Fruit fly (Drosophila melanogaster) S2 (cell line): ENCODE measurements around the gene Gyc89Da.

Experiments
- CG8478 ChIP-seq: fragments of >200 bp; optimal IDR thresholded peaks from 2 replicates; lab custom pipeline; 2018
- CTCF ChIP-seq, 2 experiments: fragments of >200 bp; optimal IDR thresholded peaks; 2 replicates each; lab custom pipeline; 2018

DNA sequence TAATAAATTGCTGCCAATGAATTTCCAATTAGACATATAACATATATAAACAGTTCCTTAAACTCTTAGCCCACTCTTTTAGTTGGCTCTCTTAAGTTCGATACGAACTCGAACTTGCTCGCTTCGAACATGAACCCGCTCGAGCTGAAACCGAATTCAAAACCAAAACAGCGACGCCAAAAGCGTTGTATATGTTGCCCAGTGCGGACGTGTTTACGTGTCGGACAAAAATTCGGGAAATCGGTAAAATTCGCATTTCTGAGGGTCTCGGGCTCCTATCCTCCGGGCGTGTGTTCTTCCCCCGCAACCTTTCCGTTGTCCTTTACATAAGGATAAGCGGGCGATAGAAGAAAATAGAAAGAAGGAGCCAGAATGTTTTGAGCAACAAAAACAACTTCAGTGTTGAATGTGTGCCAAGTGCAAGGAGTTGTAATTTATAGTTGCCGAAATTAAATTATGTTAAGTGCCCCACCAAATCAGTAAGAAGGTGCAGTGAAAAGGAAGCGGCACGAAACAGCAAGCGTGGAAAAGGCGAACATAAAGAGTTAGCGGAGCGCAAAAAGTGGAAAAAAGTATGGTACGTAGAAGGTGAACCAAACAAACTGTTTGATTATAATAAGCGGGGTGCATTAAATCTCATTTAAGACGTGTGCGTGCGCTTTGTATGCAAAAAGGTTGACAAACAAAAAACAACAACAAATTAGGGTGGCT lies 30.3 kb downstream of the Gyc89Da start, which contains the start of gene CG42342:
- no peak for TF ChIP-seq CG8478 (lab: Kevin White, UChicago)
- TF ChIP-seq CTCF (optimal IDR thresholded peaks at IDR 0.05; lab: Kevin White, UChicago) = no peak
